Worm (Caenorhabditis elegans) whole organism, L4/young adult: ENCODE data around the gene nhr-177.

Experiments used
- W03F9.2 ChIP-seq: fragments of 150-350 bp; optimal IDR thresholded peaks from 2 replicates; lab custom pipeline; 2014; ENCODE audit warnings: missing biosample characterization, missing genetic modification characterization
- dao-5 ChIP-seq: sonication (generic microtip); optimal IDR thresholded peaks from 2 replicates; lab custom pipeline; 2016; ENCODE audit warnings: missing genotype, missing genetic modification characterization, moderate library complexity, missing compliant biosample characterization
- him-1 ChIP-seq: sonication (generic microtip); optimal IDR thresholded peaks from 2 replicates; lab custom pipeline; 2016; ENCODE audit warnings: missing genotype, missing genetic modification reagents, missing genetic modification characterization, missing compliant biosample characterization

ce11 chrV:1566776-1567175 is 43.3 kb upstream of the nhr-177 start, which contains the start of gene cdc-25.2:
- TF ChIP-seq him-1 (tag; lab: Kevin White, UChicago) (no peak), dao-5 (tag; lab: Kevin White, UChicago) (no peak), W03F9.2 (tag; lab: Kevin White, UChicago) (no peak)
